In genomic region chr3R:30021559-30022451, dm6 we compare ENCODE assay signal across 1 fruit fly cellular context.
TF ChIP-seq lines count a peak whose summit lies in the region.

Gene Mgat2 (minus strand): TSS chr3R:30022221.

TF ChIP-seq in whole organism, embryonic, 481 proteins besides CTCF, POLR2A, EP300 and RAD21 (continued from another document and continues in another):
- TF ChIP-seq CG17328 (GFP tag; IDR thresholded peaks at IDR 0.05; lab: Robert Waterston, UW) = no peak
- TF ChIP-seq CG5953 (GFP tag; IDR thresholded peaks at IDR 0.05; lab: Robert Waterston, UW) = no peak
- no peak for TF ChIP-seq ab (GFP tag; optimal IDR thresholded peaks at IDR 0.05; lab: Kevin White, UChicago)
- 0 out of 3 replicates have a peak, but pooled peaks have one; percentile 33 for TF ChIP-seq zfh1 (GFP tag; IDR thresholded peaks at IDR 0.05; lab: Robert Waterston, UW)
- no peak for TF ChIP-seq CG4730 (GFP tag; IDR thresholded peaks at IDR 0.05; lab: Robert Waterston, UW)
- TF ChIP-seq Atf6 (GFP tag; IDR thresholded peaks at IDR 0.05; lab: Robert Waterston, UW) = peak; percentile 55; the same call in 1 of the 2 replicates
- peak; percentile 90 for TF ChIP-seq BEAF-32 (GFP tag; optimal IDR thresholded peaks at IDR 0.05; lab: Kevin White, UChicago)
- peak; percentile 27 for TF ChIP-seq CG13424 (tag; optimal IDR thresholded peaks at IDR 0.05; lab: Kevin White, UChicago)
- peak; percentile 84 for TF ChIP-seq vvl (GFP tag; IDR thresholded peaks at IDR 0.05; lab: Robert Waterston, UW)
- peak; percentile 5; the same call in 1 of the 3 replicates for TF ChIP-seq CG17361 (GFP tag; IDR thresholded peaks at IDR 0.05; lab: Robert Waterston, UW)
- peak; percentile 65 for TF ChIP-seq sens (GFP tag; lab: Kevin White, UChicago)
- TF ChIP-seq CG34224 (GFP tag; IDR thresholded peaks at IDR 0.05; lab: Robert Waterston, UW; ENCODE audit: partially characterized antibody) = peak; percentile 97
- TF ChIP-seq CG15011 (GFP tag; optimal IDR thresholded peaks at IDR 0.05; lab: Kevin White, UChicago) = no peak
- TF ChIP-seq CG6254 (GFP tag; optimal IDR thresholded peaks at IDR 0.05; lab: Kevin White, UChicago) = peak; percentile 63
- peak; percentile 67; the same call in 1 of the 2 replicates for TF ChIP-seq Awh (GFP tag; IDR thresholded peaks at IDR 0.05; lab: Robert Waterston, UW)
- TF ChIP-seq gro (GFP tag; optimal IDR thresholded peaks at IDR 0.05; lab: Kevin White, UChicago) = peak; percentile 45
- no peak for TF ChIP-seq CG18476 (GFP tag; optimal IDR thresholded peaks at IDR 0.05; lab: Kevin White, UChicago)
- peak; percentile 82 for TF ChIP-seq sd (tag; optimal IDR thresholded peaks at IDR 0.05; lab: Kevin White, UChicago)
- peak; percentile 95 for TF ChIP-seq CG12769 (tag; optimal IDR thresholded peaks at IDR 0.05; lab: Kevin White, UChicago)
- TF ChIP-seq unc-4 (GFP tag; IDR thresholded peaks at IDR 0.05; lab: Robert Waterston, UW; ENCODE audit: partially characterized antibody) = peak; percentile 91
- peak; percentile 9 for TF ChIP-seq CG4328 (GFP tag; optimal IDR thresholded peaks at IDR 0.05; lab: Kevin White, UChicago)
- 0 out of 3 replicates have a peak, but pooled peaks have one; percentile 16 for TF ChIP-seq Dbx (GFP tag; IDR thresholded peaks at IDR 0.05; lab: Robert Waterston, UW)
- TF ChIP-seq BtbVII (GFP tag; optimal IDR thresholded peaks at IDR 0.05; lab: Kevin White, UChicago) = peak; percentile 63
- TF ChIP-seq mam (GFP tag; optimal IDR thresholded peaks at IDR 0.05; lab: Kevin White, UChicago) = no peak
- peak; percentile 5 for TF ChIP-seq CG33213 (GFP tag; optimal IDR thresholded peaks at IDR 0.05; lab: Kevin White, UChicago)
- TF ChIP-seq Dp (GFP tag; optimal IDR thresholded peaks at IDR 0.05; lab: Kevin White, UChicago) = peak; percentile 79
- no peak for TF ChIP-seq CG4404 (GFP tag; IDR thresholded peaks at IDR 0.05; lab: Robert Waterston, UW)
- peak; percentile 38 for TF ChIP-seq CG9727 (GFP tag; optimal IDR thresholded peaks at IDR 0.05; lab: Kevin White, UChicago)
- TF ChIP-seq CG1233 (GFP tag; optimal IDR thresholded peaks at IDR 0.05; lab: Kevin White, UChicago) = peak; percentile 19
- TF ChIP-seq Eip74EF (GFP tag; optimal IDR thresholded peaks at IDR 0.05; lab: Kevin White, UChicago) = peak in 1 of 2 experiments; percentile 61
- no peak for TF ChIP-seq Lpt (GFP tag; optimal IDR thresholded peaks at IDR 0.05; lab: Kevin White, UChicago)
- peak; percentile 61; the same call in 1 of the 2 replicates for TF ChIP-seq Adf1 (GFP tag; IDR thresholded peaks at IDR 0.05; lab: Robert Waterston, UW)
- TF ChIP-seq Sox100B (GFP tag; optimal IDR thresholded peaks at IDR 0.05; lab: Kevin White, UChicago) = no peak
- TF ChIP-seq TFAM (GFP tag; optimal IDR thresholded peaks at IDR 0.05; lab: Kevin White, UChicago) = no peak
- TF ChIP-seq Hmr (GFP tag; optimal IDR thresholded peaks at IDR 0.05; lab: Kevin White, UChicago) = peak; percentile 31
- TF ChIP-seq CG18764 (GFP tag; optimal IDR thresholded peaks at IDR 0.05; lab: Kevin White, UChicago) = no peak
- TF ChIP-seq NC2β (GFP tag; optimal IDR thresholded peaks at IDR 0.05; lab: Kevin White, UChicago) = peak; percentile 41
- peak; percentile 72 for TF ChIP-seq CG10321 (GFP tag; IDR thresholded peaks at IDR 0.05; lab: Robert Waterston, UW)
- no peak for TF ChIP-seq lmd (GFP tag; IDR thresholded peaks at IDR 0.05; lab: Robert Waterston, UW)
- TF ChIP-seq bowl (GFP tag; IDR thresholded peaks at IDR 0.05; lab: Robert Waterston, UW) = peak; percentile 53; the same call in 1 of the 2 replicates
- peak; percentile 72 for TF ChIP-seq nerfin-2 (GFP tag; IDR thresholded peaks at IDR 0.05; lab: Robert Waterston, UW; ENCODE audit: partially characterized antibody)
- TF ChIP-seq bsh (GFP tag; optimal IDR thresholded peaks at IDR 0.05; lab: Kevin White, UChicago) = peak; percentile 18 to 61
- no peak for TF ChIP-seq CG7556 (GFP tag; optimal IDR thresholded peaks at IDR 0.05; lab: Kevin White, UChicago)
- TF ChIP-seq Lhr (GFP tag; optimal IDR thresholded peaks at IDR 0.05; lab: Kevin White, UChicago) = no peak
- TF ChIP-seq CG8924 (tag; optimal IDR thresholded peaks at IDR 0.05; lab: Kevin White, UChicago) = peak; percentile 83
- peak; percentile 91 for TF ChIP-seq Scr (GFP tag; IDR thresholded peaks at IDR 0.05; lab: Robert Waterston, UW; ENCODE audit: partially characterized antibody)
- TF ChIP-seq bbx (GFP tag; IDR thresholded peaks at IDR 0.05; lab: Robert Waterston, UW; ENCODE audit: partially characterized antibody) = peak; percentile 86
- TF ChIP-seq CG9932 (GFP tag; IDR thresholded peaks at IDR 0.05; lab: Robert Waterston, UW) = peak; percentile 23; the same call in 1 of the 2 replicates
- no peak for TF ChIP-seq pnt (GFP tag; optimal IDR thresholded peaks at IDR 0.05; lab: Kevin White, UChicago)
- no peak for TF ChIP-seq fd3F (GFP tag; optimal IDR thresholded peaks at IDR 0.05; lab: Kevin White, UChicago)
- TF ChIP-seq CG12155 (GFP tag; optimal IDR thresholded peaks at IDR 0.05; lab: Kevin White, UChicago) = peak; percentile 92
- TF ChIP-seq CG34422 (GFP tag; IDR thresholded peaks at IDR 0.05; lab: Robert Waterston, UW) = peak; percentile 79; the same call in 1 of the 3 replicates
- no peak for TF ChIP-seq gem (tag; optimal IDR thresholded peaks at IDR 0.05; lab: Kevin White, UChicago)
- TF ChIP-seq bigmax (GFP tag; optimal IDR thresholded peaks at IDR 0.05; lab: Kevin White, UChicago) = peak; percentile 15
- TF ChIP-seq CG4707 (GFP tag; optimal IDR thresholded peaks at IDR 0.05; lab: Kevin White, UChicago) = peak; percentile 62
- TF ChIP-seq Neu2 (GFP tag; optimal IDR thresholded peaks at IDR 0.05; lab: Kevin White, UChicago; ENCODE audit: borderline replicate concordance) = no peak
- no peak for TF ChIP-seq CG9609 (GFP tag; optimal IDR thresholded peaks at IDR 0.05; lab: Kevin White, UChicago)
- TF ChIP-seq Bteb2 (GFP tag; optimal IDR thresholded peaks at IDR 0.05; lab: Kevin White, UChicago) = no peak
- peak; percentile 84 for TF ChIP-seq CG34376 (GFP tag; optimal IDR thresholded peaks at IDR 0.05; lab: Kevin White, UChicago)
- peak; percentile 28; the same call in 1 of the 2 replicates for TF ChIP-seq CG32767 (GFP tag; IDR thresholded peaks at IDR 0.05; lab: Robert Waterston, UW)
- no peak for TF ChIP-seq CG17359 (tag; optimal IDR thresholded peaks at IDR 0.05; lab: Kevin White, UChicago)
- TF ChIP-seq CG13775 (GFP tag; optimal IDR thresholded peaks at IDR 0.05; lab: Kevin White, UChicago) = no peak
- no peak for TF ChIP-seq toy (GFP tag; IDR thresholded peaks at IDR 0.05; lab: Robert Waterston, UW)
- TF ChIP-seq CG6683 (GFP tag; optimal IDR thresholded peaks at IDR 0.05; lab: Kevin White, UChicago) = peak; percentile 10
- peak; percentile 13 for TF ChIP-seq CG7271 (tag; optimal IDR thresholded peaks at IDR 0.05; lab: Kevin White, UChicago)
- TF ChIP-seq CG4617 (GFP tag; optimal IDR thresholded peaks at IDR 0.05; lab: Kevin White, UChicago; ENCODE audit: borderline replicate concordance) = peak; percentile 12
- no peak for TF ChIP-seq CG32772 (GFP tag; IDR thresholded peaks at IDR 0.05; lab: Robert Waterston, UW)
- TF ChIP-seq sens-2 (GFP tag; IDR thresholded peaks at IDR 0.05; lab: Robert Waterston, UW) = peak; percentile 39; the same call in 1 of the 2 replicates
- peak; percentile 81; the same call in 2 of the 3 replicates for TF ChIP-seq knrl (GFP tag; IDR thresholded peaks at IDR 0.05; lab: Robert Waterston, UW; ENCODE audit: partially characterized antibody)
- peak; percentile 77 for TF ChIP-seq CG10431 (GFP tag; optimal IDR thresholded peaks at IDR 0.05; lab: Kevin White, UChicago)
- peak; percentile 97 for TF ChIP-seq CG16863 (GFP tag; optimal IDR thresholded peaks at IDR 0.05; lab: Kevin White, UChicago)
- TF ChIP-seq CG14667 (GFP tag; IDR thresholded peaks at IDR 0.05; lab: Robert Waterston, UW) = no peak
- TF ChIP-seq schlank (tag; optimal IDR thresholded peaks at IDR 0.05; lab: Kevin White, UChicago) = no peak
- TF ChIP-seq chn (GFP tag; optimal IDR thresholded peaks at IDR 0.05; lab: Kevin White, UChicago) = peak; percentile 34
- TF ChIP-seq zf30C (GFP tag; optimal IDR thresholded peaks at IDR 0.05; lab: Kevin White, UChicago) = no peak
- TF ChIP-seq pho (GFP tag; optimal IDR thresholded peaks at IDR 0.05; lab: Kevin White, UChicago) = no peak
- no peak for TF ChIP-seq B-H1 (GFP tag; IDR thresholded peaks at IDR 0.05; lab: Robert Waterston, UW)
- TF ChIP-seq CG30020 (tag; optimal IDR thresholded peaks at IDR 0.05; lab: Kevin White, UChicago) = no peak
- no peak for TF ChIP-seq NC2α (GFP tag; optimal IDR thresholded peaks at IDR 0.05; lab: Kevin White, UChicago)
- TF ChIP-seq ERR (GFP tag; optimal IDR thresholded peaks at IDR 0.05; lab: Kevin White, UChicago) = no peak
- peak; percentile 70 for TF ChIP-seq wek (GFP tag; optimal IDR thresholded peaks at IDR 0.05; lab: Kevin White, UChicago)
- no peak for TF ChIP-seq Usf (GFP tag; optimal IDR thresholded peaks at IDR 0.05; lab: Kevin White, UChicago)
- TF ChIP-seq sob (GFP tag; IDR thresholded peaks at IDR 0.05; lab: Robert Waterston, UW) = peak; percentile 37; the same call in 1 of the 2 replicates
- TF ChIP-seq Atf3 (GFP tag; optimal IDR thresholded peaks at IDR 0.05; lab: Kevin White, UChicago) = no peak
- TF ChIP-seq CG11723 (GFP tag; optimal IDR thresholded peaks at IDR 0.05; lab: Kevin White, UChicago) = peak; percentile 16
- TF ChIP-seq cad (GFP tag; optimal IDR thresholded peaks at IDR 0.05; lab: Kevin White, UChicago) = no peak
- TF ChIP-seq CG1602 (GFP tag; optimal IDR thresholded peaks at IDR 0.05; lab: Kevin White, UChicago) = no peak
- TF ChIP-seq salm (tag; optimal IDR thresholded peaks at IDR 0.05; lab: Kevin White, UChicago) = peak; percentile 49
- no peak for TF ChIP-seq ind (GFP tag; optimal IDR thresholded peaks at IDR 0.05; lab: Kevin White, UChicago)
- no peak for TF ChIP-seq CG14441 (GFP tag; IDR thresholded peaks at IDR 0.05; lab: Robert Waterston, UW)
- peak; percentile 85 for TF ChIP-seq CG33557 (GFP tag; optimal IDR thresholded peaks at IDR 0.05; lab: Kevin White, UChicago)
- TF ChIP-seq tll (GFP tag; optimal IDR thresholded peaks at IDR 0.05; lab: Kevin White, UChicago) = peak in 1 of 2 experiments; percentile 45
- TF ChIP-seq CG10565 (GFP tag; optimal IDR thresholded peaks at IDR 0.05; lab: Kevin White, UChicago) = no peak
- peak; percentile 93 for TF ChIP-seq z (GFP tag; IDR thresholded peaks at IDR 0.05; lab: Robert Waterston, UW)
- TF ChIP-seq CG10147 (GFP tag; optimal IDR thresholded peaks at IDR 0.05; lab: Kevin White, UChicago) = peak; percentile 44
- TF ChIP-seq Doc3 (GFP tag; IDR thresholded peaks at IDR 0.05; lab: Robert Waterston, UW; ENCODE audit: partially characterized antibody) = peak; percentile 94
- TF ChIP-seq sna (GFP tag; IDR thresholded peaks at IDR 0.05; lab: Robert Waterston, UW; ENCODE audit: partially characterized antibody) = peak; percentile 91
- TF ChIP-seq CG12659 (GFP tag; optimal IDR thresholded peaks at IDR 0.05; lab: Kevin White, UChicago) = peak; percentile 29
- no peak for TF ChIP-seq CG4820 (GFP tag; optimal IDR thresholded peaks at IDR 0.05; lab: Kevin White, UChicago)
- peak; percentile 51 for TF ChIP-seq ac (GFP tag; optimal IDR thresholded peaks at IDR 0.05; lab: Kevin White, UChicago)
- TF ChIP-seq CG12391 (tag; optimal IDR thresholded peaks at IDR 0.05; lab: Kevin White, UChicago) = peak; percentile 6
- no peak for TF ChIP-seq slp2 (GFP tag; optimal IDR thresholded peaks at IDR 0.05; lab: Kevin White, UChicago)
- peak; percentile 62; the same call in 1 of the 2 replicates for TF ChIP-seq rib (GFP tag; IDR thresholded peaks at IDR 0.05; lab: Robert Waterston, UW)
- peak; percentile 44 for TF ChIP-seq CHES-1-like (GFP tag; optimal IDR thresholded peaks at IDR 0.05; lab: Kevin White, UChicago)
- peak; percentile 86 for TF ChIP-seq CG6791 (GFP tag; IDR thresholded peaks at IDR 0.05; lab: Robert Waterston, UW; ENCODE audit: partially characterized antibody)
- peak; percentile 58 for TF ChIP-seq CG8478 (optimal IDR thresholded peaks at IDR 0.05; lab: Kevin White, UChicago)
- TF ChIP-seq kah (GFP tag; optimal IDR thresholded peaks at IDR 0.05; lab: Kevin White, UChicago) = peak; percentile 58
- peak; percentile 55 for TF ChIP-seq sug (tag; optimal IDR thresholded peaks at IDR 0.05; lab: Kevin White, UChicago)
- TF ChIP-seq CG10543 (GFP tag; optimal IDR thresholded peaks at IDR 0.05; lab: Kevin White, UChicago) = peak; percentile 77
- no peak for TF ChIP-seq CG12744 (GFP tag; optimal IDR thresholded peaks at IDR 0.05; lab: Kevin White, UChicago)
- TF ChIP-seq sr (GFP tag; IDR thresholded peaks at IDR 0.05; lab: Robert Waterston, UW) = 0 out of 3 replicates have a peak, but pooled peaks have one; percentile 35
- TF ChIP-seq cas (GFP tag; IDR thresholded peaks at IDR 0.05; lab: Robert Waterston, UW) = no peak
- peak; percentile 56 for TF ChIP-seq lab (GFP tag; optimal IDR thresholded peaks at IDR 0.05; lab: Kevin White, UChicago)
- peak in 1 of 2 experiments; percentile 7 for TF ChIP-seq chif (GFP tag; optimal IDR thresholded peaks at IDR 0.05; lab: Kevin White, UChicago)
- peak; percentile 32 for TF ChIP-seq scrt (GFP tag; optimal IDR thresholded peaks at IDR 0.05; lab: Kevin White, UChicago)
- peak; percentile 59 for TF ChIP-seq CG12219 (GFP tag; optimal IDR thresholded peaks at IDR 0.05; lab: Kevin White, UChicago)
- peak; percentile 97 for TF ChIP-seq chinmo (GFP tag; IDR thresholded peaks at IDR 0.05; lab: Robert Waterston, UW; ENCODE audit: partially characterized antibody)
- peak; percentile 28 for TF ChIP-seq grau (tag; optimal IDR thresholded peaks at IDR 0.05; lab: Kevin White, UChicago)
- peak; percentile 63 for TF ChIP-seq Side (GFP tag; optimal IDR thresholded peaks at IDR 0.05; lab: Kevin White, UChicago)
- TF ChIP-seq Dfd (GFP tag; optimal IDR thresholded peaks at IDR 0.05; lab: Kevin White, UChicago) = no peak
- no peak for TF ChIP-seq Dip2 (GFP tag; IDR thresholded peaks at IDR 0.05; lab: Robert Waterston, UW)
- TF ChIP-seq dm (GFP tag; optimal IDR thresholded peaks at IDR 0.05; lab: Kevin White, UChicago) = peak; percentile 8
- TF ChIP-seq bab2 (GFP tag; optimal IDR thresholded peaks at IDR 0.05; lab: Kevin White, UChicago) = no peak
- peak; percentile 100 for TF ChIP-seq Blimp-1 (GFP tag; optimal IDR thresholded peaks at IDR 0.05; lab: Kevin White, UChicago)
- peak; percentile 14 for TF ChIP-seq CG12236 (GFP tag; optimal IDR thresholded peaks at IDR 0.05; lab: Kevin White, UChicago)
- no peak for TF ChIP-seq CG3726 (GFP tag; IDR thresholded peaks at IDR 0.05; lab: Robert Waterston, UW)
- TF ChIP-seq HLHmδ (GFP tag; optimal IDR thresholded peaks at IDR 0.05; lab: Kevin White, UChicago) = peak; percentile 97
- TF ChIP-seq CG9876 (GFP tag; optimal IDR thresholded peaks at IDR 0.05; lab: Kevin White, UChicago) = no peak
- TF ChIP-seq Max (GFP tag; optimal IDR thresholded peaks at IDR 0.05; lab: Kevin White, UChicago) = peak; percentile 3
